Fruit fly (Drosophila melanogaster) whole organism, wandering third instar larva: Measurements from ENCODE around the gene Taf7.
A peak's percentile ranks its signal among the peaks of the same experiment; 100 is the strongest.

ENCODE experiments used
- CG32264 ChIP-seq: fragments of 200-800 bp; sonication (Bioruptor generic); optimal IDR thresholded peaks from 2 replicates; lab custom pipeline; 2016; ENCODE audit warnings: missing biosample characterization, missing genetic modification characterization
- CG9705 ChIP-seq: fragments of 200-800 bp; sonication (Bioruptor generic); optimal IDR thresholded peaks from 2 replicates; lab custom pipeline; 2018; ENCODE audit warnings: missing biosample characterization, mild to moderate bottlenecking, missing genetic modification characterization
- CrebA ChIP-seq: fragments of 200-800 bp; sonication (Bioruptor generic); optimal IDR thresholded peaks from 2 replicates; lab custom pipeline; 2016; ENCODE audit warnings: missing biosample characterization, mild to moderate bottlenecking, missing genetic modification characterization, borderline replicate concordance
- Dfd ChIP-seq: fragments of >200 bp; optimal IDR thresholded peaks from 2 replicates; lab custom pipeline; 2017; ENCODE audit warnings: missing biosample characterization, missing genetic modification characterization
- Dif ChIP-seq: fragments of 200-275, 200-300 bp; sonication (Bioruptor generic); optimal IDR thresholded peaks from 2 replicates; lab custom pipeline; 2018; ENCODE audit warnings: missing biosample characterization, missing genetic modification characterization; ENCODE audit not compliant: partially characterized antibody
- HLH106 ChIP-seq: fragments of 200-800 bp; optimal IDR thresholded peaks from 3 replicates; lab custom pipeline; 2019; ENCODE audit warnings: missing biosample characterization, mild to moderate bottlenecking, missing genetic modification characterization, moderate library complexity
- Hnf4 ChIP-seq: fragments of 200-800 bp; sonication (Bioruptor generic); optimal IDR thresholded peaks from 2 replicates; lab custom pipeline; 2016; ENCODE audit warnings: missing biosample characterization, mild to moderate bottlenecking, missing genetic modification characterization
- Hr78 ChIP-seq: fragments of >200 bp; optimal IDR thresholded peaks from 2 replicates; lab custom pipeline; 2017; ENCODE audit warnings: missing biosample characterization, missing genetic modification characterization
- Hr83 ChIP-seq: fragments of 200-300 bp; sonication (Bioruptor generic); optimal IDR thresholded peaks from 2 replicates; lab custom pipeline; 2016; ENCODE audit warnings: missing biosample characterization, mild to moderate bottlenecking, missing genetic modification characterization, moderate library complexity; ENCODE audit not compliant: poor library complexity, severe bottlenecking
- Myc ChIP-seq: fragments of >200 bp; optimal IDR thresholded peaks from 2 replicates; lab custom pipeline; 2017
- OdsH ChIP-seq: fragments of 200-800 bp; sonication (Bioruptor generic); optimal IDR thresholded peaks from 2 replicates; lab custom pipeline; 2016; ENCODE audit warnings: missing biosample characterization, mild to moderate bottlenecking, missing genetic modification characterization
- Rel ChIP-seq, 2 experiments: fragments of 200-800 bp; sonication (Bioruptor generic) in 1 of 2; optimal IDR thresholded peaks; 2 replicates in 1 of 2; 3 replicates in 1 of 2; lab custom pipeline; 2016 to 2019; ENCODE audit warnings: mild to moderate bottlenecking in 2 of 2, missing biosample characterization in 2 of 2, missing genetic modification characterization in 2 of 2, moderate library complexity in 1 of 2
- Sp1 ChIP-seq: fragments of 200-800 bp; sonication (Bioruptor generic); optimal IDR thresholded peaks from 3 replicates; lab custom pipeline; 2019; ENCODE audit warnings: missing biosample characterization, mild to moderate bottlenecking, missing genetic modification characterization, moderate library complexity
- br ChIP-seq: fragments of 200-800 bp; sonication (Bioruptor generic); optimal IDR thresholded peaks from 2 replicates; lab custom pipeline; 2016; ENCODE audit warnings: missing biosample characterization, missing genetic modification characterization
- ey ChIP-seq: fragments of 200-800 bp; sonication (Bioruptor generic); optimal IDR thresholded peaks from 2 replicates; lab custom pipeline; 2016; ENCODE audit warnings: missing biosample characterization, missing genetic modification characterization
- foxo ChIP-seq, 2 experiments: fragments of 200-800 bp; sonication (Bioruptor generic); optimal IDR thresholded peaks; 2 replicates in 1 of 2; 3 replicates in 1 of 2; lab custom pipeline; 2016 to 2017; ENCODE audit warnings: missing biosample characterization in 2 of 2, missing genetic modification characterization in 2 of 2
- fru ChIP-seq: fragments of 200-800 bp; sonication (Bioruptor generic); optimal IDR thresholded peaks from 3 replicates; lab custom pipeline; 2016; ENCODE audit warnings: missing biosample characterization, mild to moderate bottlenecking, missing genetic modification characterization
- h ChIP-seq: fragments of 200-800 bp; sonication (Bioruptor generic); optimal IDR thresholded peaks from 3 replicates; lab custom pipeline; 2016; ENCODE audit warnings: missing biosample characterization, mild to moderate bottlenecking, missing genetic modification characterization
- psq ChIP-seq: fragments of 200-800 bp; sonication (Bioruptor generic); optimal IDR thresholded peaks from 3 replicates; lab custom pipeline; 2017; ENCODE audit warnings: missing biosample characterization, mild to moderate bottlenecking, missing genetic modification characterization, moderate library complexity
- rgr ChIP-seq: fragments of 200-800 bp; sonication (Bioruptor generic); optimal IDR thresholded peaks from 3 replicates; lab custom pipeline; 2016; ENCODE audit warnings: missing biosample characterization, mild to moderate bottlenecking, missing genetic modification characterization
- sv ChIP-seq: fragments of 200-800 bp; sonication (Bioruptor generic); optimal IDR thresholded peaks from 3 replicates; lab custom pipeline; 2016; ENCODE audit warnings: missing biosample characterization, missing genetic modification characterization
- tai ChIP-seq: sonication (Bioruptor generic); optimal IDR thresholded peaks from 2 replicates; lab custom pipeline; 2016; ENCODE audit warnings: missing biosample characterization, missing genetic modification characterization
- woc ChIP-seq: sonication (Bioruptor generic); optimal IDR thresholded peaks from 2 replicates; lab custom pipeline; 2016; ENCODE audit warnings: missing biosample characterization, mild to moderate bottlenecking, missing genetic modification characterization

Gene Taf7

DNA sequence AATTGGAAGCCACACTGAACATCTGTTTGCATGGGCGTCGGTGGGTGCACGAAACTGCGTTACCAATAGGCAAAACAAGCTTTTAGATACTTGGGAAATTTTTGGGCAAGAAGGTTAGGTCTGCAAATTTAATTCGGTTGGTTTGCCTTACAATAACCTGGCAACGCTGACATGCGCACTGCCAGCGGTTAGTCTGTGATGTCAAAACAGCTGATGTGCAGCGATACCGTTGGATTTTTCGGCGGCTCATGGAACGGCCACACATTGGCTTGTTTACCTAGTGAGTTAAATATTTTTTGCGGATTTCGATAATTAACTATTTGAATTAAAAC, 20.3 kb upstream of the Taf7 start, which contains the start of gene ArgRS-m (continued):
- TF ChIP-seq CG32264 (GFP tag; lab: Kevin White, UChicago) (peak; percentile 31), Dfd (GFP tag; lab: Kevin White, UChicago) (no peak)
- TF ChIP-seq, all 38 proteins: peak for 22

DNA sequence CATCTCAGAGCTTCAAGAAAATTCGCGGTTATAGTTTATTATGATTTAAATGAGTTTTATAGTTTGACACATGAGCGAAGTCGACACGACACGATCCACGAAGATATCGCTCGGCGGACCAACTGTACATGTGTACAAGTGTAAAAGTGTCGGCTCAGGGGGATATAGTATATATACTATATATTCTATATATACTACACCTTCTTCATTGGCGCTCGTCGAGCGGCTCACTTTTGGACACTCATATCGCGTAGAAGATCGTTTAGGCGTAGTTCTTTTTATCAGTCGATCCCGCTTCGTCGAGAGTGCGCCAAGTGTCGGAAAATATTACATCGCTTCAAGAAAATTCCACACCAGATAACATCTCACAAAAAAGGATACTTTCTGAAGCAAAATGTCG, 16.1 kb upstream of the Taf7 start, which contains the start of gene wtrw:
Gene wtrw (plus strand): TSS at position 301 of the 400 bp plus-strand sequence.
- TF ChIP-seq OdsH (no peak), tai (GFP tag; lab: Kevin White, UChicago) (no peak), ey (GFP tag; lab: Kevin White, UChicago) (no peak)

DNA sequence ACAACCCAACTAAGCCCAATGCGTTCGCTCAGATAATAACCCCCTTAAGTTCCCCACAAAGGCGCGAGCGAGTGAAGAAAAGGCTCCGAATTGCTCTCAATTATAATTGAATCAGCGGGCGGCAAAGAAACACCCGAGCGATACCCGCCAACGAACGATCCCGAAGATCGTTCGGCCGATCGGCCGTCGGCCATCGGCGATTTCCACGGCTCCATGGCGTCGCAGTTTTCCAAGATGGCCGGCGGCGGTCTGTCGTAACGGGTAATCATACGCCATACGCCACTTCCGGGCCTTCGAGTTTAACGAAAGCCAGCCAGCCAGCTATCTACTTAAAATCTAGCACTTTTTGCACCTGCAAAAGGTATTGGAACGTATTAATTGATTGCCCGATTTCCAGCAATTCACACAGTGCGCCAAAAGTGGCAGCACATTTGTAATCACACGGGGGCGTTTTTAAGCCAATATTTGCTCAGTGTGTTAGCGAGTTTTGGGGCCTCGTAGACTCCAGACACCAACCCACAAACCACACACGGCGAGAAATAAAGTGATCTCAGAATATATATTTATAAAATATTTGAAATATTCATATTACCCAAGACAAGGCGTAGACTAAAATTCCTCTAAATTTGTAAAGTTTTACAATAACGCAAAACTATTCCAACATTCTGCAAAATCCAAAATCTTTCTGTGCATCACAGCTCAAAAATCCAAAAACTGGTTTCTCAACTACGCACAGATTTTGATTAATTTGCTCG, 14.7 kb upstream of the Taf7 start:
- TF ChIP-seq HLH106, result no peak
- TF ChIP-seq foxo (GFP tag; optimal IDR thresholded peaks at IDR 0.05; lab: Kevin White, UChicago), result peak in 1 of 2 experiments; percentile 46
- TF ChIP-seq h (GFP tag; lab: Kevin White, UChicago), result peak; percentile 43
- TF ChIP-seq fru, result peak; percentile 37

DNA sequence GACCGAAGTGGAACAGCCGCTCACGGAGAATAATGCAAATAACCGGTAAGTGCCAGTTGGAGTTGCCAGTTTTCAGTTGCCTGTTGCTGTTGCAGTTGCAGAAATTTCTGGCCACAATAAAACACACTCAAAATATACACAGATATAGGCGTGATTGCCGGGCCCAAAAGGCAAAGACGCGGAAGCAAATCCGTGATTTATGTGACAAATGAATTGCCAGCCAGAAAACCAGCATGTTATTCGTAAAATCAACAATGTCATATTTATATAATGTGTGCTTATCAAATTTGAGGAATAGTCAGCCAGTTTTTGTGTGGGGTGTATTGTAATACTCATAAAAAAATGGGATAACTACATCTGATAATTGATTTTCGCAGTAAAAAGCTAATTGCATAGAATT, 12.5 kb upstream of the Taf7 start:
- TF ChIP-seq Sp1 (GFP tag; lab: Kevin White, UChicago), result no peak
- no peak for TF ChIP-seq CG9705 (GFP tag; lab: Kevin White, UChicago)
- no peak for TF ChIP-seq sv (GFP tag; lab: Kevin White, UChicago)
- no peak for TF ChIP-seq Rel (GFP tag; optimal IDR thresholded peaks at IDR 0.05; lab: Kevin White, UChicago)
- no peak for TF ChIP-seq Rel (tag; optimal IDR thresholded peaks at IDR 0.05; lab: Kevin White, UChicago)
- no peak for TF ChIP-seq OdsH
- TF ChIP-seq Hr78 (GFP tag; lab: Kevin White, UChicago), result no peak
- TF ChIP-seq Dif (GFP tag; lab: Kevin White, UChicago), result no peak
- no peak for TF ChIP-seq rgr (GFP tag; lab: Kevin White, UChicago)

DNA sequence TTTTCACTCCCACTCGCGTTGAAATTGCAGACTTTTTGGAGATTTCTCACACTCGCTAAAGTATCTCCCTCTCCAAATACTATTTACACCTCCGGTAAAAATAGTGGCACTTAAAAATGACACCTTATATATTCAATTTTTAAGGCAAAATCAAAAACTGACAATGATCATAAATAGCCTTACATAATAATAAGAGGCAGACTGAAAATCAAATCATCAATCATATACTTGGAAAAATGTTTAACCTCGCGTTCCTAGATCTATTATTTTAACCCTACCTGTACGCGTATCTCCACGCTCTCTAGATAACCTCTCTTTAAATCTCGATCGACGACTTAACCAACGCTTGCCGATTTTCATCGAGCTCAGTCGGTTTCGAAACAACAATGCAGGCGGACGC, 11.7 kb upstream of the Taf7 start:
- TF ChIP-seq sv (GFP tag; lab: Kevin White, UChicago) (peak; percentile 19), Hnf4 (GFP tag; lab: Kevin White, UChicago) (no peak), tai (GFP tag; lab: Kevin White, UChicago) (no peak), Sp1 (GFP tag; lab: Kevin White, UChicago) (no peak), Dfd (GFP tag; lab: Kevin White, UChicago) (no peak), woc (GFP tag; lab: Kevin White, UChicago) (no peak), fru (peak; percentile 41), Hr78 (GFP tag; lab: Kevin White, UChicago) (no peak)

DNA sequence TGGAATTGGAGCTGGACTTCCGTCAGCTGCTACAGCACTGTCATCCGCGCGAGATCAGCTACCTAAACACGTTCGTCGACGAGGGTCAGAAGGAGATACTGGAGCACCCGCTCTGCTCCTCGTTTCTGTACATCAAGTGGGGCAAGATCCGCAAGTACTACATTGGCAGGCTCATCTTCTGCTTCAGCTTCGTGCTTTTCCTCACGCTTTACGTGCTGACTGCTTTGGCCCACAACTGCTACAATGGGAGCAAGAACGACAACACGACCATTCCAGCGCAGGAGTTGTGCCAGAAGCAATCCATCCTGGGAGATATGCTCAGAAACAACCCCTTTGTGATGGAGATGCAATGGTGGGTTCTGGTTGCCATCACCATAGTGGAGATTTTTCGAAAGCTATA, 7.9 kb upstream of the Taf7 start:
- TF ChIP-seq woc (GFP tag; lab: Kevin White, UChicago), result no peak
- TF ChIP-seq br (GFP tag; lab: Kevin White, UChicago), result no peak
- TF ChIP-seq psq (GFP tag; lab: Kevin White, UChicago), result no peak
- TF ChIP-seq, all 38 proteins: peak for 0

DNA sequence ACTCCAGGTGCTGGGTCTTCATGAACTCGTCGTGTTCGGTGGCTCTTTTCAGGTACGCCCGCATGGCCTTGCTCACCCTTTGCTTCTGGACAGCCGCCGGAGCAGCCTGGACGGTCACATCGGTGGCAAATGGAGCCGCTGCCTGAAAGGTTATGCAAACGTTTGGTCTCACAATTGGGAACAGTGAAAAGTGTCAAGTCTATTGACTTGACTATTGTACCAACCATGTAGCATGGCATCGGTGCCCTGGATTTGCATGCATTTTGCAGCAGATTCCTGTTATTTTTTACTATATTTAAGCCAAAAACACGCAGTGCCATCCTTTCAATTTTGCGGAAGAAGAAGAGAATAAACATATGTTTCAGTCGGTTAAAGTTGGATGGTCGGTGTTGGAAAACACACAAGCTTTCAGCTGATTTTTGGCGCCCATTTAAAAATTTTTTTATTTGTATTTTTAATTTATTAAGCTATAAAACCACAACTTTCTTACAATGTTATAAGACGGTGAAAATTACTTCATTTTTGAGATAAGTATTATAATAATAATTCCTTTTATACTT, 4.7 kb upstream of the Taf7 start, which contains the start of gene mRpS9:
Gene mRpS9 (minus strand): TSS at position 355 of the 560 bp plus-strand sequence.
- no peak for TF ChIP-seq CrebA

DNA sequence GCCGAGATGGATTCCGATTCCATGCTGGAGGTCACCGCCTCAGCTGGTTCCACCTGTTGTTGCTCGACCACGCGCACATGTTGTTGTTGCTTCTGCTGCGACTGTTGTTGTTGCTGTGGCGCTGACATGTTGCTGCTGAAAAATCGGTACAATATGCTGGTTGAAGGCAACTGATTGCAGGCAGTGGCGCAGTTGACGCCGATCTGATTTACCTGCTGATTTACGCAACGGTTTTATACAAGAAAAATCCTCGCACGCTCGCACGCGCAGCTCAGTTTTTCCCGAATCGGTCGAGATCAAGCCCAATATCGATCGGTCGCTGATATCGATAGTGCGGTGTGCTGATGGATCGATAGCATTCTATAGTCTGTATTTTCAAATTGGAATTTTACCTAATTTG, 4.3 kb downstream of the Taf7 start, which contains the start of gene Prat:
Gene Prat (minus strand): TSS at position 298 of the 400 bp plus-strand sequence.
- TF ChIP-seq fru (no peak), Myc (lab: Kevin White, UChicago) (peak; percentile 21), CrebA (no peak), woc (GFP tag; lab: Kevin White, UChicago) (no peak), Hr83 (GFP tag; lab: Kevin White, UChicago) (no peak), h (GFP tag; lab: Kevin White, UChicago) (no peak)
